Worm (Caenorhabditis elegans) whole organism, young adult: ENCODE measurements around the gene srpa-72.
A peak's percentile ranks its signal among the peaks of the same experiment; 100 is the strongest.

Experiments used
- F22D6.2 ChIP-seq: sonication (generic microtip); optimal IDR thresholded peaks from 2 replicates; lab custom pipeline; 2016; ENCODE audit warnings: mild to moderate bottlenecking, missing genetic modification characterization, missing compliant biosample characterization
- F33H1.4 ChIP-seq: fragments of 200-800 bp; sonication (Bioruptor generic); IDR thresholded peaks from 2 replicates; pipeline ENCODE4 v1.3.6; 2022; ENCODE audit warnings: missing genetic modification reagents, missing genetic modification characterization, missing compliant biosample characterization
- F37B4.10 ChIP-seq: fragments of 200-800 bp; sonication (Bioruptor generic); IDR thresholded peaks from 2 replicates; pipeline ENCODE4 v1.3.6; 2022; ENCODE audit warnings: missing genetic modification characterization, missing compliant biosample characterization
- F49E8.2 ChIP-seq: sonication (generic microtip); optimal IDR thresholded peaks from 3 replicates; lab custom pipeline; 2017; ENCODE audit warnings: missing genetic modification characterization, mild to moderate bottlenecking, missing compliant biosample characterization, antibody characterized with exemption, moderate library complexity; ENCODE audit not compliant: insufficient read depth
- F52B5.7 ChIP-seq: sonication (generic microtip); optimal IDR thresholded peaks from 2 replicates; lab custom pipeline; 2016; ENCODE audit warnings: mild to moderate bottlenecking, missing genetic modification characterization, missing compliant biosample characterization
- F57A8.1 ChIP-seq: fragments of 200-800 bp; sonication (Bioruptor generic); optimal IDR thresholded peaks from 2 replicates; lab custom pipeline; 2018; ENCODE audit warnings: mild to moderate bottlenecking, missing genetic modification characterization, moderate library complexity, missing compliant biosample characterization
- K11D2.4 ChIP-seq: fragments of 200-800 bp; sonication (Bioruptor generic); IDR thresholded peaks from 2 replicates; pipeline ENCODE4 v1.3.6; 2022; ENCODE audit warnings: missing genetic modification reagents, missing genetic modification characterization, missing compliant biosample characterization
- Y53F4B.3 ChIP-seq: fragments of 200-800 bp; sonication (Bioruptor generic); IDR thresholded peaks from 2 replicates; pipeline ENCODE4 v1.3.6; 2022; ENCODE audit warnings: missing genetic modification reagents, missing genetic modification characterization, missing compliant biosample characterization
- Y53G8AR.9 ChIP-seq: fragments of 200-800 bp; sonication (Bioruptor generic); conservative IDR thresholded peaks from 2 replicates; pipeline ENCODE4 v1.3.6; 2022; ENCODE audit warnings: missing genetic modification reagents, missing genetic modification characterization, missing compliant biosample characterization
- Y95B8A.8 ChIP-seq: fragments of 200-800 bp; sonication (Bioruptor generic); IDR thresholded peaks from 2 replicates; pipeline ENCODE4 v1.3.6; 2022; ENCODE audit warnings: missing genetic modification reagents, missing genetic modification characterization, missing compliant biosample characterization
- attf-3 ChIP-seq: fragments of 200-800 bp; sonication (Bioruptor generic); conservative IDR thresholded peaks from 2 replicates; pipeline ENCODE4 v1.3.6; 2022; ENCODE audit warnings: missing genetic modification reagents, missing genetic modification characterization, missing compliant biosample characterization
- cebp-1 ChIP-seq, 2 experiments: fragments of 200-800 bp in 1 of 2; sonication (Bioruptor generic) in 1 of 2; sonication (generic microtip) in 1 of 2; IDR thresholded peaks in 1 of 2; optimal IDR thresholded peaks in 1 of 2; 2 replicates each; pipeline versions ENCODE4 v1.3.6 to Lab custom; 2017 to 2022; ENCODE audit warnings: missing compliant biosample characterization in 2 of 2, missing genetic modification characterization in 2 of 2, mild to moderate bottlenecking in 1 of 2, missing genetic modification reagents in 1 of 2, moderate library complexity in 1 of 2
- cebp-2 ChIP-seq: fragments of 200-800 bp; sonication (Bioruptor generic); IDR thresholded peaks from 2 replicates; pipeline ENCODE4 v1.3.6; 2022; ENCODE audit warnings: missing genetic modification characterization, missing compliant biosample characterization
- ceh-100 ChIP-seq: fragments of 200-800 bp; sonication (Bioruptor generic); IDR thresholded peaks from 2 replicates; pipeline ENCODE4 v1.3.6; 2022; ENCODE audit warnings: missing genetic modification reagents, missing genetic modification characterization, missing compliant biosample characterization
- ceh-40 ChIP-seq: fragments of 200-800 bp; sonication (Bioruptor generic); IDR thresholded peaks from 2 replicates; pipeline ENCODE4 v1.3.6; 2022; ENCODE audit warnings: missing genetic modification characterization, missing compliant biosample characterization
- die-1 ChIP-seq: sonication (generic microtip); optimal IDR thresholded peaks from 2 replicates; lab custom pipeline; 2016; ENCODE audit warnings: missing genotype, mild to moderate bottlenecking, missing genetic modification characterization, missing compliant biosample characterization
- dox-1 ChIP-seq: fragments of 200-800 bp; sonication (Bioruptor generic); IDR thresholded peaks from 2 replicates; pipeline ENCODE4 v1.3.6; 2022; ENCODE audit warnings: missing genetic modification reagents, missing genetic modification characterization, missing compliant biosample characterization
- egl-44 ChIP-seq: fragments of 200-800 bp; sonication (Bioruptor generic); IDR thresholded peaks from 2 replicates; pipeline ENCODE4 v1.3.6; 2022; ENCODE audit warnings: missing genetic modification reagents, missing genetic modification characterization, missing compliant biosample characterization
- egrh-3 ChIP-seq: fragments of 200-800 bp; sonication (Bioruptor generic); IDR thresholded peaks from 2 replicates; pipeline ENCODE4 v1.3.6; 2022; ENCODE audit warnings: missing genetic modification reagents, missing genetic modification characterization, missing compliant biosample characterization
- ekl-4 ChIP-seq: fragments of 200-800 bp; sonication (Bioruptor generic); IDR thresholded peaks from 2 replicates; pipeline ENCODE4 v1.3.6; 2022; ENCODE audit warnings: missing genetic modification reagents, missing genetic modification characterization, missing compliant biosample characterization
- gei-17 ChIP-seq: fragments of 200-800 bp; sonication (Bioruptor generic); optimal IDR thresholded peaks from 2 replicates; lab custom pipeline; 2018; ENCODE audit warnings: mild to moderate bottlenecking, missing genetic modification characterization, missing compliant biosample characterization
- hlh-12 ChIP-seq: sonication (generic microtip); optimal IDR thresholded peaks from 2 replicates; lab custom pipeline; 2016; ENCODE audit warnings: missing genetic modification characterization, missing compliant biosample characterization
- lag-1 ChIP-seq: fragments of 200-800 bp; sonication (Bioruptor generic); IDR thresholded peaks from 2 replicates; pipeline ENCODE4 v1.3.6; 2022; ENCODE audit warnings: missing genetic modification reagents, missing genetic modification characterization, missing compliant biosample characterization
- lin-26 ChIP-seq: fragments of 200-800 bp; sonication (Bioruptor generic); IDR thresholded peaks from 2 replicates; pipeline ENCODE4 v1.3.6; 2022; ENCODE audit warnings: missing genetic modification reagents, missing genetic modification characterization, missing compliant biosample characterization
- lin-35 ChIP-seq, 3 experiments: fragments of 150-350 bp in 2 of 3; sonication (generic microtip) in 1 of 3; optimal IDR thresholded peaks; 2 replicates each; lab custom pipeline; 2014 to 2018; ENCODE audit warnings: missing biosample characterization in 3 of 3, missing genetic modification characterization in 3 of 3, missing genetic modification reagents in 3 of 3
- lin-40 ChIP-seq: sonication (generic microtip); optimal IDR thresholded peaks from 2 replicates; lab custom pipeline; 2016; ENCODE audit warnings: missing genetic modification characterization, mild to moderate bottlenecking, missing compliant biosample characterization, missing genotype, missing genetic modification reagents
- madf-6 ChIP-seq: fragments of 200-800 bp; sonication (Bioruptor generic); IDR thresholded peaks from 2 replicates; pipeline ENCODE4 v1.3.6; 2022; ENCODE audit warnings: missing genetic modification reagents, missing genetic modification characterization, missing compliant biosample characterization
- mcd-1 ChIP-seq: fragments of 200-800 bp; sonication (Bioruptor generic); IDR thresholded peaks from 2 replicates; pipeline ENCODE4 v1.3.6; 2022; ENCODE audit warnings: missing genetic modification reagents, missing genetic modification characterization, missing compliant biosample characterization
- nfya-2 ChIP-seq: fragments of 200-800 bp; sonication (Bioruptor generic); IDR thresholded peaks from 2 replicates; pipeline ENCODE4 v1.3.6; 2022; ENCODE audit warnings: missing genetic modification reagents, missing genetic modification characterization, missing compliant biosample characterization
- nfyb-1 ChIP-seq: fragments of 200-800 bp; sonication (Bioruptor generic); IDR thresholded peaks from 2 replicates; pipeline ENCODE4 v1.3.6; 2022; ENCODE audit warnings: missing genetic modification reagents, missing genetic modification characterization, missing compliant biosample characterization
- nhr-120 ChIP-seq: fragments of 200-800 bp; sonication (Bioruptor generic); IDR thresholded peaks from 2 replicates; pipeline ENCODE4 v1.3.6; 2022; ENCODE audit warnings: missing genetic modification characterization, missing compliant biosample characterization
- nhr-179 ChIP-seq: sonication (generic microtip); optimal IDR thresholded peaks from 2 replicates; lab custom pipeline; 2016; ENCODE audit warnings: mild to moderate bottlenecking, missing genetic modification characterization, missing compliant biosample characterization
- nhr-27 ChIP-seq: fragments of 200-800 bp; sonication (Bioruptor generic); optimal IDR thresholded peaks from 2 replicates; lab custom pipeline; 2018; ENCODE audit warnings: mild to moderate bottlenecking, missing genetic modification characterization, moderate library complexity, missing compliant biosample characterization
- nhr-80 ChIP-seq: sonication (generic microtip); optimal IDR thresholded peaks from 2 replicates; lab custom pipeline; 2016; ENCODE audit warnings: missing genetic modification characterization, missing compliant biosample characterization
- rpc-1 ChIP-seq, 2 experiments: fragments of 150-350 bp in 1 of 2; sonication (generic microtip) in 1 of 2; optimal IDR thresholded peaks; 2 replicates each; lab custom pipeline; 2014 to 2018; ENCODE audit warnings: missing biosample characterization in 1 of 2, missing genetic modification characterization in 1 of 2, missing genetic modification reagents in 1 of 2, missing genotype in 1 of 2
- sea-2 ChIP-seq: fragments of 200-800 bp; sonication (Bioruptor generic); IDR thresholded peaks from 2 replicates; pipeline ENCODE4 v1.3.6; 2022; ENCODE audit warnings: missing genetic modification characterization, missing compliant biosample characterization
- snpc-1.1 ChIP-seq: sonication (generic microtip); optimal IDR thresholded peaks from 2 replicates; lab custom pipeline; 2017; ENCODE audit warnings: missing genetic modification characterization, mild to moderate bottlenecking, missing compliant biosample characterization, antibody characterized with exemption, moderate library complexity, missing genotype, missing genetic modification reagents; ENCODE audit not compliant: insufficient read depth
- snpc-1.3 ChIP-seq: sonication (generic microtip); optimal IDR thresholded peaks from 2 replicates; lab custom pipeline; 2017; ENCODE audit warnings: missing genetic modification characterization, mild to moderate bottlenecking, missing compliant biosample characterization, antibody characterized with exemption, moderate library complexity, missing genotype, missing genetic modification reagents; ENCODE audit not compliant: insufficient read depth
- tbx-9 ChIP-seq: sonication (generic microtip); optimal IDR thresholded peaks from 2 replicates; lab custom pipeline; 2016; ENCODE audit warnings: borderline replicate concordance, missing genetic modification characterization, inconsistent platforms, missing compliant biosample characterization
- zfh-2 ChIP-seq: fragments of 200-800 bp; sonication (Bioruptor generic); conservative IDR thresholded peaks from 2 replicates; pipeline ENCODE4 v1.3.6; 2022; ENCODE audit warnings: missing genetic modification reagents, missing genetic modification characterization, missing compliant biosample characterization
- zim-3 ChIP-seq: sonication (generic microtip); optimal IDR thresholded peaks from 2 replicates; lab custom pipeline; 2017; ENCODE audit warnings: mild to moderate bottlenecking, missing genetic modification characterization, moderate library complexity, missing compliant biosample characterization
- ztf-28 ChIP-seq: fragments of 200-800 bp; sonication (Bioruptor generic); IDR thresholded peaks from 2 replicates; pipeline ENCODE4 v1.3.6; 2022; ENCODE audit warnings: missing genetic modification reagents, missing genetic modification characterization, missing compliant biosample characterization

srpa-72 gene

ce11 chrII:2739619-2740018 lies 47.7 kb upstream of the srpa-72 start, which contains the start of gene T05A8.6:
Gene T05A8.6, minus strand, starts transcription at chrII:2739719.
- TF ChIP-seq egl-44 (GFP tag; lab: Robert Waterston, UW) (no peak), lin-26 (GFP tag; lab: Robert Waterston, UW) (no peak), ztf-28 (no peak), nhr-80 (tag; lab: Kevin White, UChicago) (no peak), cebp-1 (GFP tag; IDR thresholded peaks at IDR 0.05; lab: Robert Waterston, UW) (no peak), cebp-1 (tag; optimal IDR thresholded peaks at IDR 0.05; lab: Kevin White, UChicago) (no peak), hlh-12 (tag; lab: Kevin White, UChicago) (no peak), lin-35 (GFP tag; optimal IDR thresholded peaks at IDR 0.05; lab: Kevin White, UChicago) (no peak), die-1 (tag; lab: Kevin White, UChicago) (no peak), nfya-2 (GFP tag; lab: Robert Waterston, UW) (no peak), snpc-1.3 (tag; lab: Kevin White, UChicago) (no peak), gei-17 (GFP tag; lab: Kevin White, UChicago) (no peak), lag-1 (GFP tag; lab: Robert Waterston, UW) (no peak), attf-3 (no peak), F33H1.4 (GFP tag; lab: Robert Waterston, UW) (no peak), nhr-120 (GFP tag; lab: Robert Waterston, UW) (no peak), F49E8.2 (no peak), nfyb-1 (no peak)

ce11 chrII:2741405-2741804 lies 45.9 kb upstream of the srpa-72 start:
- TF ChIP-seq zfh-2 (GFP tag; lab: Robert Waterston, UW) (peak; percentile 89), rpc-1 (optimal IDR thresholded peaks at IDR 0.05; lab: Kevin White, UChicago) (no peak), rpc-1 (tag; optimal IDR thresholded peaks at IDR 0.05; lab: Kevin White, UChicago) (no peak), F57A8.1 (GFP tag; lab: Kevin White, UChicago) (peak; percentile 29), ceh-100 (GFP tag; lab: Robert Waterston, UW) (no peak), snpc-1.1 (tag; lab: Kevin White, UChicago) (no peak), F52B5.7 (tag; lab: Kevin White, UChicago) (peak; percentile 52), egrh-3 (GFP tag; lab: Robert Waterston, UW) (peak; percentile 91), mcd-1 (no peak), nfya-2 (GFP tag; lab: Robert Waterston, UW) (no peak), Y53G8AR.9 (GFP tag; lab: Robert Waterston, UW) (no peak), F37B4.10 (GFP tag; lab: Robert Waterston, UW) (0 out of 2 replicates have a peak, but pooled peaks have one; percentile 4), F22D6.2 (no peak), dox-1 (0 out of 2 replicates have a peak, but pooled peaks have one; percentile 9)
- TF ChIP-seq, all 124 proteins: peak for 6

- TF ChIP-seq sea-2, result no peak
- TF ChIP-seq nhr-120 (GFP tag; lab: Robert Waterston, UW), result no peak
- TF ChIP-seq nhr-27 (tag; lab: Kevin White, UChicago), result no peak
Observed at ce11 chrII:2742251-2742650, 45.0 kb upstream of the srpa-72 start, which contains the start of gene T05A8.7. Gene T05A8.7, minus strand, starts transcription at chrII:2742351.

- TF ChIP-seq cebp-2 (no peak), madf-6 (GFP tag; lab: Robert Waterston, UW) (no peak), nhr-120 (GFP tag; lab: Robert Waterston, UW) (no peak), nhr-179 (tag; lab: Kevin White, UChicago) (no peak), F49E8.2 (no peak), Y95B8A.8 (no peak), Y53F4B.3 (GFP tag; lab: Robert Waterston, UW) (no peak), lin-40 (tag; lab: Kevin White, UChicago) (no peak), ekl-4 (no peak), ceh-40 (no peak), F57A8.1 (GFP tag; lab: Kevin White, UChicago) (no peak), zim-3 (tag; lab: Kevin White, UChicago) (no peak), ceh-100 (GFP tag; lab: Robert Waterston, UW) (no peak), K11D2.4 (no peak), tbx-9 (tag; lab: Kevin White, UChicago) (no peak)
Observed at ce11 chrII:2747956-2748621, 39.2 kb upstream of the srpa-72 start.
